Worm (Caenorhabditis elegans): Measurements from ENCODE around the gene mrpl-44.

mrpl-44 gene

DNA sequence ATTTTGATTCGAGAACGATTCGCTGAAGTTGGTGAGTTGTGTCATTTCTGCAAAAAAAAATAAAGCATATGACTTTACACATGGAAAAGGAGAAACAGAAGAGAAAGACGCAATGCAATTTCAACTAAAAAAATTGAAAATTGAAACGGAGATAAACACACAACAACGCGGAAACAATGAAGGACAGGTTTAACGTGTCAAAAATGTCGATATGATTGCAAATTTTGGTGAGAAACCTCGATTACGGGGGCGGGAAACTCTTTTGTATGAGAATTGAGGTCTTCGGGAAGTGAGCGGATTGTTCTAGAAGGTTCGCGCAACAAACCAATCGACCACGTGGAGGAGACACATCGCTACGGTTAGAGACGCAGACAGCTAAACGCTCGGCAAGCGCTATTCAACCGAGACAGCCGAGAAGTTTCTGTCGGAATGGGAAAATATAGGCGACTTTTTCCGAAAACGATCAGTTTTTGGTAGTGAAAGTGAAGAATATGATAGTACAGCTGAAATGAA, 35.4 kb downstream of the mrpl-44 start, which contains the start of gene R107.5 (continued):
- TF ChIP-seq nhr-27 (tag; optimal IDR thresholded peaks at IDR 0.05) (peak; percentile 95), let-526 (GFP tag; IDR thresholded peaks at IDR 0.05) (peak; percentile 98), lsy-27 (tag; optimal IDR thresholded peaks at IDR 0.05; ENCODE audit: borderline replicate concordance, insufficient read depth) (no peak), ceh-91 (GFP tag; IDR thresholded peaks at IDR 0.05) (no peak), D2030.7 (GFP tag; IDR thresholded peaks at IDR 0.05) (peak; percentile 51), Y53F4B.3 (GFP tag; IDR thresholded peaks at IDR 0.05) (no peak), xnd-1 (tag; optimal IDR thresholded peaks at IDR 0.05) (no peak), mel-28 (tag; optimal IDR thresholded peaks at IDR 0.05; ENCODE audit: borderline replicate concordance) (peak; percentile 84), dpff-1 (tag; optimal IDR thresholded peaks at IDR 0.05) (peak; percentile 95), tbx-9 (tag; optimal IDR thresholded peaks at IDR 0.05; ENCODE audit: borderline replicate concordance) (peak; percentile 34), attf-5 (GFP tag; optimal IDR thresholded peaks at IDR 0.05) (peak; percentile 80), mxl-1 (tag; optimal IDR thresholded peaks at IDR 0.05) (no peak), ekl-4 (GFP tag; IDR thresholded peaks at IDR 0.05) (peak; percentile 98), F57A8.1 (GFP tag; optimal IDR thresholded peaks at IDR 0.05) (no peak), Y95B8A.8 (GFP tag; IDR thresholded peaks at IDR 0.05) (peak; percentile 88), hsf-1 (GFP tag; IDR thresholded peaks at IDR 0.05) (peak; percentile 100), lin-40 (tag; optimal IDR thresholded peaks at IDR 0.05) (peak; percentile 97), F10E7.11 (tag; optimal IDR thresholded peaks at IDR 0.05) (peak; percentile 82), ztf-22 (GFP tag; optimal IDR thresholded peaks at IDR 0.05) (peak; percentile 92), T07F8.4 (tag; optimal IDR thresholded peaks at IDR 0.05) (peak; percentile 66), nhr-80 (tag; optimal IDR thresholded peaks at IDR 0.05) (peak; percentile 31), cebp-1 (GFP tag; IDR thresholded peaks at IDR 0.05) (peak; percentile 70; the same call in 1 of the 2 replicates), cebp-1 (tag; optimal IDR thresholded peaks at IDR 0.05) (peak; percentile 89), B0336.3 (GFP tag; IDR thresholded peaks at IDR 0.05) (peak; percentile 94), atf-7 (tag; optimal IDR thresholded peaks at IDR 0.05) (peak; percentile 98), ccch-3 (GFP tag; optimal IDR thresholded peaks at IDR 0.05) (no peak), ZK185.1 (tag; optimal IDR thresholded peaks at IDR 0.05; ENCODE audit: poor library complexity, severe bottlenecking) (peak; percentile 47), snpc-1.3 (tag; optimal IDR thresholded peaks at IDR 0.05; ENCODE audit: insufficient read depth) (no peak), sptf-2 (GFP tag; optimal IDR thresholded peaks at IDR 0.05) (no peak), gei-17 (GFP tag; optimal IDR thresholded peaks at IDR 0.05) (peak; percentile 92), chd-7 (tag; optimal IDR thresholded peaks at IDR 0.05) (peak; percentile 99), Y53G8AR.9 (GFP tag; conservative IDR thresholded peaks at IDR 0.05) (peak; percentile 94), pbrm-1 (GFP tag; IDR thresholded peaks at IDR 0.05) (peak; percentile 97), ztf-28 (GFP tag; IDR thresholded peaks at IDR 0.05) (0 out of 2 replicates have a peak, but pooled peaks have one; percentile 56), pha-4 (tag; optimal IDR thresholded peaks at IDR 0.05) (no peak), tlf-1 (GFP tag; optimal IDR thresholded peaks at IDR 0.05) (peak; percentile 94)

DNA sequence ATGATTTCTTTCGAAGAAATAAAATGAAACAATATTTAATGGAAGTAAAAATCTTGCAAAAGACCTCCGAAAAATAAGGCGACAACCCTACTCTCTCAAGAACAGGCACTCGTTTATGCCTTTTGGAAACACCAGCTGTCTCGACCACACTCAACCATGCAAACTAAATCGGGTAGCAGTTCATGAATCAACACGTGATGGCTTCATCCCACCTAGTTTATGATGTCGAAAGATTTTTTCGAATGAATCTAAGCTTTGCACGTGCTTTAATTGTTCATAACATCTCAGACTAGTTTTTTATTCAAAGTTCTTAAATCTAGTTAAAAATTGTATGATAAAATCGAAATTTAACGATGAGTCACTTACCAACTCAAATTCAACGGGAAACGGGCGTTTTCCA, 35.9 kb downstream of the mrpl-44 start:
- TF ChIP-seq F39B2.1 (GFP tag; IDR thresholded peaks at IDR 0.05) (no peak), lin-26 (GFP tag; IDR thresholded peaks at IDR 0.05) (peak; percentile 19; the same call in 1 of the 2 replicates), tbp1 (GFP tag; optimal IDR thresholded peaks at IDR 0.05) (peak; percentile 11), F55B11.4 (tag; optimal IDR thresholded peaks at IDR 0.05; ENCODE audit: borderline replicate concordance, insufficient read depth) (no peak), ama-1 (optimal IDR thresholded peaks at IDR 0.05) (peak; percentile 87), ama-1 (GFP tag; optimal IDR thresholded peaks at IDR 0.05) (no peak)

Measured in whole organism, young adult.